Fruit fly (Drosophila melanogaster) whole organism, pupa: ENCODE results near the gene CG15047.

ENCODE experiments used
- CG13204 ChIP-seq: fragments of 200-800 bp; sonication (Bioruptor generic); optimal IDR thresholded peaks from 2 replicates; lab custom pipeline; 2018; ENCODE audit warnings: missing biosample characterization, mild to moderate bottlenecking, missing genetic modification characterization, moderate library complexity
- CG15710 ChIP-seq: fragments of 200-800 bp; sonication (Bioruptor generic); optimal IDR thresholded peaks from 2 replicates; lab custom pipeline; 2018; ENCODE audit warnings: missing biosample characterization, mild to moderate bottlenecking, missing genetic modification characterization, moderate library complexity
- CG17806 ChIP-seq: fragments of 200-800 bp; sonication (Bioruptor generic); optimal IDR thresholded peaks from 2 replicates; lab custom pipeline; 2018; ENCODE audit warnings: missing biosample characterization, mild to moderate bottlenecking, missing genetic modification characterization, moderate library complexity
- CG32121 ChIP-seq: fragments of 200-800 bp; sonication (Bioruptor generic); IDR thresholded peaks from 2 replicates; pipeline ENCODE4 v1.3.6; 2022; ENCODE audit warnings: missing biosample characterization, missing genetic modification characterization
- CG34367 ChIP-seq: fragments of 200-800 bp; sonication (Bioruptor generic); optimal IDR thresholded peaks from 2 replicates; lab custom pipeline; 2018; ENCODE audit warnings: missing biosample characterization, mild to moderate bottlenecking, missing genetic modification characterization
- CG8159 ChIP-seq: fragments of 200-800 bp; sonication (Bioruptor generic); optimal IDR thresholded peaks from 3 replicates; lab custom pipeline; 2018; ENCODE audit warnings: missing biosample characterization, mild to moderate bottlenecking, missing genetic modification characterization, moderate library complexity
- CG9948 ChIP-seq: fragments of 200-800 bp; sonication (Bioruptor generic); optimal IDR thresholded peaks from 2 replicates; lab custom pipeline; 2018; ENCODE audit warnings: missing biosample characterization, mild to moderate bottlenecking, missing genetic modification characterization, moderate library complexity
- EcR ChIP-seq: fragments of 200-800 bp; sonication (Bioruptor generic); optimal IDR thresholded peaks from 3 replicates; lab custom pipeline; 2019; ENCODE audit warnings: missing biosample characterization, missing genetic modification characterization, mild to moderate bottlenecking, moderate library complexity, missing genetic modification reagents
- rn ChIP-seq: fragments of 200-800 bp; sonication (Bioruptor generic); IDR thresholded peaks from 2 replicates; pipeline ENCODE4 v1.3.6; 2022; ENCODE audit warnings: missing biosample characterization, missing genetic modification characterization

- no peak for TF ChIP-seq CG32121 (GFP tag; lab: Robert Waterston, UW)
- TF ChIP-seq CG17806: no peak
- TF ChIP-seq CG34367: no peak
- no peak for TF ChIP-seq CG8159 (tag; lab: Kevin White, UChicago)
- TF ChIP-seq EcR (GFP tag; lab: Kevin White, UChicago): no peak
- TF ChIP-seq CG9948 (tag; lab: Kevin White, UChicago): no peak
- TF ChIP-seq rn (GFP tag; lab: Robert Waterston, UW): no peak
- no peak for TF ChIP-seq CG13204 (GFP tag; lab: Kevin White, UChicago)
- no peak for TF ChIP-seq CG15710 (tag; lab: Kevin White, UChicago)
These were observed 32.1 kb downstream of the CG15047 start for dm6 chrX:18560584-18560983.
